Worm (Caenorhabditis elegans): Measurements from ENCODE around the gene srz-78.
A peak's percentile ranks its signal among the peaks of the same experiment; 100 is the strongest.

srz-78 gene

DNA sequence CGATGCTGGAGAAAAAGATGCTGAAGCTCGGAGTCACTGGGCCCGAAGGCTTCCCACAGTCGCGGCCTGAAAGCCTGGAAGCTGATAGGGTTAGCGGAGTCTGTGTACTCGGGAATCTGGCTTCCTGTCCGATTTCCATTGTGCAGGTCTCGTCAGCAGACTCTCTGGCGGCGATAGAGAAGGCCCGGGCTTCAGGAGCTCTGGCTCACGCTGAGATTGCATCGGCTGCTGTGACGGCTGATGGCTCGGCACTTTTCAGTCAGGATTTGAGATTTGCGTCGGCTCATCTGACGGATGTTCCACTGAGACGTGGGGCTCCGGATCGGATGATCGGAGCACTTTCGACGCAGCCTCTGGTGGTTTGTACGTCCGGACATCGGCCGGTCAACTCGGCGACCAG is 31.8 kb downstream of the srz-78 start:
- no peak for TF ChIP-seq ztf-16 (tag; optimal IDR thresholded peaks at IDR 0.05)
- TF ChIP-seq ceh-24 (tag; optimal IDR thresholded peaks at IDR 0.05) = no peak
- no peak for TF ChIP-seq zip-5 (tag; optimal IDR thresholded peaks at IDR 0.05)
- TF ChIP-seq tbx-7 (tag; optimal IDR thresholded peaks at IDR 0.05) = no peak
- no peak for TF ChIP-seq madf-2 (tag; optimal IDR thresholded peaks at IDR 0.05)
- no peak for TF ChIP-seq hlh-13 (GFP tag; optimal IDR thresholded peaks at IDR 0.05)
- no peak for TF ChIP-seq ceh-34 (tag; optimal IDR thresholded peaks at IDR 0.05)

DNA sequence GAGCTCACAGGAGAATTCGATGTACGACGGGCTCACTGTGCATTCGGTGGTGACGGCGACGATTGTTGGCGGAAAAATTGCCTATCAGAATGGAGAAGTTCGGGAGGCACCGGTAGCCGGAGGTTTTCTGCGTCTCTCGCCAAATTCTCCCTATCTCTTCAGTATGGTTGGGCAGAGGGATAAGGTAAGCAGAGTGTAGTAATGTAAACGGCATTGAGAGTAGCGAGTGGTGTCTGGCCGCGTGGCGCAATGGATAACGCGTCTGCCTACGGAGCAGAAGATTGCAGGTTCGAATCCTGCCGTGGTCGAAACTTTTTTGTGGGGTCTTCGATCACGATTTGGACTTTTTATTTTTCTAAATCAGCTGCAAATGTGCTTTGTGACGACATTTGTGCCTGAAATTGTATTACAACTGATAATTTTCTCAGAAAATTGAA is 33.0 kb downstream of the srz-78 start:
- TF ChIP-seq pros-1 (tag; optimal IDR thresholded peaks at IDR 0.05) (no peak), ztf-16 (tag; optimal IDR thresholded peaks at IDR 0.05) (peak; percentile 76), pha-4 (tag; optimal IDR thresholded peaks at IDR 0.05) (no peak), ceh-48 (tag; optimal IDR thresholded peaks at IDR 0.05) (peak; percentile 34), syd-9 (tag; optimal IDR thresholded peaks at IDR 0.05) (peak; percentile 81), zip-5 (tag; optimal IDR thresholded peaks at IDR 0.05) (peak; percentile 53), ceh-6 (GFP tag; optimal IDR thresholded peaks at IDR 0.05) (peak; percentile 80), sox-4 (tag; optimal IDR thresholded peaks at IDR 0.05) (peak; percentile 71), rnt-1 (tag; optimal IDR thresholded peaks at IDR 0.05) (peak; percentile 52), fax-1 (tag; optimal IDR thresholded peaks at IDR 0.05) (peak; percentile 60), dmd-4 (tag; optimal IDR thresholded peaks at IDR 0.05; ENCODE audit: borderline replicate concordance) (peak; percentile 51), ceh-2 (tag; optimal IDR thresholded peaks at IDR 0.05) (peak; percentile 54), dve-1 (tag; optimal IDR thresholded peaks at IDR 0.05) (peak; percentile 49), npax-4 (tag; optimal IDR thresholded peaks at IDR 0.05) (peak; percentile 32), ceh-34 (tag; optimal IDR thresholded peaks at IDR 0.05) (peak; percentile 66), ttx-3 (tag; optimal IDR thresholded peaks at IDR 0.05) (peak; percentile 76), pag-3 (tag; optimal IDR thresholded peaks at IDR 0.05; ENCODE audit: borderline replicate concordance) (no peak), fkh-6 (tag; optimal IDR thresholded peaks at IDR 0.05) (peak; percentile 83), ceh-31 (tag; optimal IDR thresholded peaks at IDR 0.05) (peak; percentile 40), pax-1 (tag; optimal IDR thresholded peaks at IDR 0.05) (no peak), F13H6.1 (tag; optimal IDR thresholded peaks at IDR 0.05) (peak; percentile 50), T23F11.4 (GFP tag; optimal IDR thresholded peaks at IDR 0.05) (peak; percentile 62), ceh-14 (tag; optimal IDR thresholded peaks at IDR 0.05) (peak; percentile 74), nhr-11 (tag; optimal IDR thresholded peaks at IDR 0.05) (no peak), pqm-1 (tag; optimal IDR thresholded peaks at IDR 0.05) (peak; percentile 34), unc-3 (GFP tag; conservative IDR thresholded peaks at IDR 0.05) (peak; percentile 50; the same call in 1 of the 2 replicates), unc-3 (tag; optimal IDR thresholded peaks at IDR 0.05) (peak; percentile 34), Y22D7AL.16 (tag; optimal IDR thresholded peaks at IDR 0.05) (peak; percentile 64), madf-2 (tag; optimal IDR thresholded peaks at IDR 0.05) (peak; percentile 60), sdc-2 (tag; optimal IDR thresholded peaks at IDR 0.05) (peak; percentile 56), nfya-1 (tag; optimal IDR thresholded peaks at IDR 0.05) (peak; percentile 43), elt-2 (tag; optimal IDR thresholded peaks at IDR 0.05) (peak; percentile 64), C38D4.7 (GFP tag; optimal IDR thresholded peaks at IDR 0.05) (peak; percentile 72), che-1 (tag; optimal IDR thresholded peaks at IDR 0.05) (peak; percentile 72), ref-2 (tag; optimal IDR thresholded peaks at IDR 0.05) (peak; percentile 58), K09A11.1 (tag; optimal IDR thresholded peaks at IDR 0.05; ENCODE audit: insufficient read depth) (peak; percentile 22), odd-2 (tag; optimal IDR thresholded peaks at IDR 0.05) (no peak), hlh-8 (tag; optimal IDR thresholded peaks at IDR 0.05) (peak; percentile 19), ceh-18 (tag; optimal IDR thresholded peaks at IDR 0.05) (peak; percentile 52), ceh-24 (tag; optimal IDR thresholded peaks at IDR 0.05) (peak; percentile 6), hlh-30 (tag; optimal IDR thresholded peaks at IDR 0.05; ENCODE audit: insufficient read depth) (no peak), lin-11 (tag; optimal IDR thresholded peaks at IDR 0.05) (peak; percentile 60), tbx-7 (tag; optimal IDR thresholded peaks at IDR 0.05) (peak; percentile 30), tbx-2 (tag; optimal IDR thresholded peaks at IDR 0.05) (peak; percentile 76), unc-86 (tag; optimal IDR thresholded peaks at IDR 0.05) (peak; percentile 64), nhr-232 (tag; optimal IDR thresholded peaks at IDR 0.05) (peak; percentile 76), eyg-1 (tag; optimal IDR thresholded peaks at IDR 0.05) (peak; percentile 65), hlh-6 (tag; optimal IDR thresholded peaks at IDR 0.05) (peak; percentile 79), ceh-22 (tag; optimal IDR thresholded peaks at IDR 0.05) (no peak)

Data from whole organism, late embryonic.